Fruit fly (Drosophila melanogaster) whole organism, wandering third instar larva: Measurements from ENCODE around the gene CG2909.

Source experiments
- CG32264 ChIP-seq: fragments of 200-800 bp; sonication (Bioruptor generic); optimal IDR thresholded peaks from 2 replicates; lab custom pipeline; 2016; ENCODE audit warnings: missing biosample characterization, missing genetic modification characterization
- CrebA ChIP-seq: fragments of 200-800 bp; sonication (Bioruptor generic); optimal IDR thresholded peaks from 2 replicates; lab custom pipeline; 2016; ENCODE audit warnings: missing biosample characterization, mild to moderate bottlenecking, missing genetic modification characterization, borderline replicate concordance
- Dfd ChIP-seq: fragments of >200 bp; optimal IDR thresholded peaks from 2 replicates; lab custom pipeline; 2017; ENCODE audit warnings: missing biosample characterization, missing genetic modification characterization
- Dif ChIP-seq: fragments of 200-275, 200-300 bp; sonication (Bioruptor generic); optimal IDR thresholded peaks from 2 replicates; lab custom pipeline; 2018; ENCODE audit warnings: missing biosample characterization, missing genetic modification characterization; ENCODE audit not compliant: partially characterized antibody
- HLH106 ChIP-seq: fragments of 200-800 bp; optimal IDR thresholded peaks from 3 replicates; lab custom pipeline; 2019; ENCODE audit warnings: missing biosample characterization, mild to moderate bottlenecking, missing genetic modification characterization, moderate library complexity
- Hnf4 ChIP-seq: fragments of 200-800 bp; sonication (Bioruptor generic); optimal IDR thresholded peaks from 2 replicates; lab custom pipeline; 2016; ENCODE audit warnings: missing biosample characterization, mild to moderate bottlenecking, missing genetic modification characterization
- Hr78 ChIP-seq: fragments of >200 bp; optimal IDR thresholded peaks from 2 replicates; lab custom pipeline; 2017; ENCODE audit warnings: missing biosample characterization, missing genetic modification characterization
- Hr83 ChIP-seq: fragments of 200-300 bp; sonication (Bioruptor generic); optimal IDR thresholded peaks from 2 replicates; lab custom pipeline; 2016; ENCODE audit warnings: missing biosample characterization, mild to moderate bottlenecking, missing genetic modification characterization, moderate library complexity; ENCODE audit not compliant: poor library complexity, severe bottlenecking
- Jra ChIP-seq: sonication (Bioruptor generic); optimal IDR thresholded peaks from 2 replicates; lab custom pipeline; 2016; ENCODE audit warnings: missing biosample characterization, missing genetic modification characterization
- Mio ChIP-seq: sonication (Bioruptor generic); optimal IDR thresholded peaks from 2 replicates; lab custom pipeline; 2016; ENCODE audit warnings: missing biosample characterization, missing genetic modification characterization
- Myc ChIP-seq: fragments of >200 bp; optimal IDR thresholded peaks from 2 replicates; lab custom pipeline; 2017
- N ChIP-seq: fragments of >200 bp; optimal IDR thresholded peaks from 2 replicates; lab custom pipeline; 2018; ENCODE audit warnings: missing biosample characterization, missing external identifiers, missing genetic modification characterization
- OdsH ChIP-seq: fragments of 200-800 bp; sonication (Bioruptor generic); optimal IDR thresholded peaks from 2 replicates; lab custom pipeline; 2016; ENCODE audit warnings: missing biosample characterization, mild to moderate bottlenecking, missing genetic modification characterization
- Rel ChIP-seq, 2 experiments: fragments of 200-800 bp; sonication (Bioruptor generic) in 1 of 2; optimal IDR thresholded peaks; 2 replicates in 1 of 2; 3 replicates in 1 of 2; lab custom pipeline; 2016 to 2019; ENCODE audit warnings: mild to moderate bottlenecking in 2 of 2, missing biosample characterization in 2 of 2, missing genetic modification characterization in 2 of 2, moderate library complexity in 1 of 2
- Sp1 ChIP-seq: fragments of 200-800 bp; sonication (Bioruptor generic); optimal IDR thresholded peaks from 3 replicates; lab custom pipeline; 2019; ENCODE audit warnings: missing biosample characterization, mild to moderate bottlenecking, missing genetic modification characterization, moderate library complexity
- Vsx2 ChIP-seq: fragments of 200-300, 225-300 bp; sonication (Bioruptor generic); optimal IDR thresholded peaks from 2 replicates; lab custom pipeline; 2018; ENCODE audit warnings: missing biosample characterization, missing genetic modification characterization; ENCODE audit not compliant: partially characterized antibody
- br ChIP-seq: fragments of 200-800 bp; sonication (Bioruptor generic); optimal IDR thresholded peaks from 2 replicates; lab custom pipeline; 2016; ENCODE audit warnings: missing biosample characterization, missing genetic modification characterization
- brk ChIP-seq: fragments of 200-800 bp; sonication (Bioruptor generic); optimal IDR thresholded peaks from 2 replicates; lab custom pipeline; 2016; ENCODE audit warnings: missing biosample characterization, mild to moderate bottlenecking, missing genetic modification characterization
- dl ChIP-seq, 2 experiments: fragments of 175-275, 200-275 bp in 1 of 2; fragments of 200-275 bp in 1 of 2; sonication (Bioruptor generic); optimal IDR thresholded peaks; lab custom pipeline; 2018; ENCODE audit warnings: mild to moderate bottlenecking in 2 of 2, missing biosample characterization in 2 of 2, missing genetic modification characterization in 2 of 2, moderate library complexity in 2 of 2; ENCODE audit not compliant: partially characterized antibody in 2 of 2, insufficient read depth in 1 of 2
- dmrt93B ChIP-seq: fragments of 200-800 bp; sonication (Bioruptor generic); optimal IDR thresholded peaks from 2 replicates; lab custom pipeline; 2018; ENCODE audit warnings: missing biosample characterization, mild to moderate bottlenecking, missing genetic modification characterization
- dsf ChIP-seq: sonication (Bioruptor generic); optimal IDR thresholded peaks from 2 replicates; lab custom pipeline; 2016; ENCODE audit warnings: missing biosample characterization, missing genetic modification characterization, borderline replicate concordance
- ey ChIP-seq: fragments of 200-800 bp; sonication (Bioruptor generic); optimal IDR thresholded peaks from 2 replicates; lab custom pipeline; 2016; ENCODE audit warnings: missing biosample characterization, missing genetic modification characterization
- foxo ChIP-seq, 2 experiments: fragments of 200-800 bp; sonication (Bioruptor generic); optimal IDR thresholded peaks; 2 replicates in 1 of 2; 3 replicates in 1 of 2; lab custom pipeline; 2016 to 2017; ENCODE audit warnings: missing biosample characterization in 2 of 2, missing genetic modification characterization in 2 of 2
- fru ChIP-seq: fragments of 200-800 bp; sonication (Bioruptor generic); optimal IDR thresholded peaks from 3 replicates; lab custom pipeline; 2016; ENCODE audit warnings: missing biosample characterization, mild to moderate bottlenecking, missing genetic modification characterization
- h ChIP-seq: fragments of 200-800 bp; sonication (Bioruptor generic); optimal IDR thresholded peaks from 3 replicates; lab custom pipeline; 2016; ENCODE audit warnings: missing biosample characterization, mild to moderate bottlenecking, missing genetic modification characterization
- jim ChIP-seq: fragments of 175-275, 200-325 bp; sonication (Bioruptor generic); optimal IDR thresholded peaks from 2 replicates; lab custom pipeline; 2016; ENCODE audit warnings: missing biosample characterization, mild to moderate bottlenecking, missing genetic modification characterization
- lola ChIP-seq: fragments of >200 bp; optimal IDR thresholded peaks from 2 replicates; lab custom pipeline; 2017; ENCODE audit warnings: missing biosample characterization, missing genetic modification characterization
- pan ChIP-seq: fragments of >200 bp; optimal IDR thresholded peaks from 2 replicates; lab custom pipeline; 2017
- rgr ChIP-seq: fragments of 200-800 bp; sonication (Bioruptor generic); optimal IDR thresholded peaks from 3 replicates; lab custom pipeline; 2016; ENCODE audit warnings: missing biosample characterization, mild to moderate bottlenecking, missing genetic modification characterization
- sage ChIP-seq: fragments of 200-800 bp; sonication (Bioruptor generic); optimal IDR thresholded peaks from 2 replicates; lab custom pipeline; 2016; ENCODE audit warnings: missing biosample characterization, mild to moderate bottlenecking, missing genetic modification characterization
- sv ChIP-seq: fragments of 200-800 bp; sonication (Bioruptor generic); optimal IDR thresholded peaks from 3 replicates; lab custom pipeline; 2016; ENCODE audit warnings: missing biosample characterization, missing genetic modification characterization
- tai ChIP-seq: sonication (Bioruptor generic); optimal IDR thresholded peaks from 2 replicates; lab custom pipeline; 2016; ENCODE audit warnings: missing biosample characterization, missing genetic modification characterization
- usp ChIP-seq: fragments of >200 bp; optimal IDR thresholded peaks from 2 replicates; lab custom pipeline; 2017; ENCODE audit warnings: missing biosample characterization, missing genetic modification characterization
- woc ChIP-seq: sonication (Bioruptor generic); optimal IDR thresholded peaks from 2 replicates; lab custom pipeline; 2016; ENCODE audit warnings: missing biosample characterization, mild to moderate bottlenecking, missing genetic modification characterization

Gene CG2909

DNA sequence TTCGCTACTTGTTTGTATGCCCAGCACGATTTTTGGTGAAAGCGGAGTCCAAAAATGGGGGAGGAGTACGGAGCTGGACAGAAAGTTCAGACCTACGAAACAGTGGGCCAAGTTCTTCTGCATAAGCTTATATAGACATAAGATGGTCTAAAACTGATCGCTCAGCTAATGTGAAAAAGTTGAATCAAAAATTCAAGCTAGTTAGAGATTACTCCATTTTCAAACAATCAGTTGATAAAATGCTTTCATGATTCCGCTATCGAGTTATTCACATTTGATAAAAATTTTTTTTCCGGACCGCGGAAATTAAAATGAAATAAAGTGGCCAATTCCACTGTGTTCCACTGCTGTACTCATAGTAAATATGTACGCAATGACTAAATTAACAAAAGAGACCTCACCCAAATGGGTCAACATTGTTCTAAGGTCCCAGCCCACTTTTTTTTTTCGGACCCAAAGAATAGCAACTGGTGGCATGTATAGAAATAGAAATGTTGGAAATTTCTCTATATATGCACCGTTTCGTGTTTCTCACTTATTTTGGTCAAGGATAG is 5.8 kb upstream of the CG2909 start:
- TF ChIP-seq sv (GFP tag; lab: Kevin White, UChicago) (no peak), foxo (GFP tag; optimal IDR thresholded peaks at IDR 0.05; lab: Kevin White, UChicago) (no peak), br (GFP tag; lab: Kevin White, UChicago) (no peak), ey (GFP tag; lab: Kevin White, UChicago) (no peak), Jra (GFP tag; lab: Kevin White, UChicago) (no peak), CrebA (no peak), lola (no peak)

DNA sequence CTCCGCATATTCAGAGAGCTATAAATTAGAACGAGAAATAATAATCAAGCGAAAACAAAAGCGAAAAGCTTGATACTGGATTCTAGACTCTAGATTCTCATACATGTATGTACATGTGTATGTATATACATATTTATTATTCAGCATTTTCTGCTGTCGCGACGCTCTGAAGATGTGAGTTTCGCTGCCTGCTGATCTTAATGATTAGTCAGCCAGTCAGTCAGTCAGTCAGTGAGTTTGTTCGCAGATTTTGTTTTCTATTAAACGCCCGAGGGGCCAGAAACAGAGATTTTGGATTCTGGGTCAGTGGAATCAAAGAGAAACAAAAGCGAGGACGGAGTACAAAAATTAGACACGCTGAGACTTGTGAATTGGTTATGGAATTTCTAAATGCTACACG is 4.0 kb upstream of the CG2909 start:
- TF ChIP-seq N (GFP tag; lab: Kevin White, UChicago): no peak
- TF ChIP-seq tai: no peak
- TF ChIP-seq, all 38 proteins: peak for 0

DNA sequence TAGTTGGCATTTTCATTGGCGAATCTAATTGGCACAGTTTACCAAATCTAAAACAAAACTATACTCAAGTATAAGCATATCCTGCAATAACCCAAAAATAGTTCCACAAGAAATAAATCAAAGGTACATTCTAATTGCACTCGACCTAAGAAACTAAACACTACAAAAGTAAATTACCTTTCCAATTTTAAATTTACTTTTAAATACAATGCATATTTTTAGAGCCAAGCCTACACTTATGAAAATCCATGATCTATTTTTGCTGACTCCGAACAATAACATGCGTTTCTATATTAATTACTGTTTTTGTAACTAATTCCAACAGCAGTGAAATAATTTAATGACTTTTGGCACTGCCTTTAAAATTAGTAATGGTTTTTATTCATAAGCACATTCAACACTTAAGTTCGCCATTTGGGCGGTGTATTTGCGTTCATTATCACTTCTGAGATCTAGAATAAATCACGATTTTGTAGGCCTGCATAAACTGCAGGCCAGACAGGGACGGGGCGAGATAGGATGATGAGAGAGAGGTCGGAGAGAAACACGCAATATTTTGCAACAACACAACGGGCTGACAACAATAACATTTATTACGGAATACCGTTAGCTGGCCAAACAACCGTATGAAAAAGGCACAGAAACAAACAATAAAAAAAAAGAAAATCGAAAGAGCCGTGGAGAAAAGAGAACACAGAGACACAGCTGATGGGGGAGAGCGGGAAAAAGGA is 1.3 kb upstream of the CG2909 start:
- TF ChIP-seq Hr78 (no peak), HLH106 (tag; lab: Kevin White, UChicago) (peak; percentile 41), N (GFP tag; lab: Kevin White, UChicago) (no peak), Hr83 (GFP tag; lab: Kevin White, UChicago) (no peak), Dfd (no peak), Hnf4 (GFP tag; lab: Kevin White, UChicago) (no peak), dl (GFP tag; optimal IDR thresholded peaks at IDR 0.05; lab: Kevin White, UChicago; ENCODE audit: insufficient read depth in 1 of 2, partially characterized antibody in 2 of 2) (no peak), tai (peak; percentile 35), ey (GFP tag; lab: Kevin White, UChicago) (peak; percentile 44), jim (GFP tag; lab: Kevin White, UChicago) (no peak), Vsx2 (GFP tag; lab: Kevin White, UChicago) (no peak), rgr (GFP tag; lab: Kevin White, UChicago) (peak; percentile 24), OdsH (GFP tag; lab: Kevin White, UChicago) (peak; percentile 9), sv (GFP tag; lab: Kevin White, UChicago) (no peak), dsf (GFP tag; lab: Kevin White, UChicago) (no peak), usp (GFP tag; lab: Kevin White, UChicago) (no peak), Myc (no peak), pan (lab: Kevin White, UChicago) (no peak), sage (no peak), Jra (GFP tag; lab: Kevin White, UChicago) (peak; percentile 17), woc (GFP tag; lab: Kevin White, UChicago) (peak; percentile 13), CG32264 (no peak), brk (GFP tag; lab: Kevin White, UChicago) (no peak), br (GFP tag; lab: Kevin White, UChicago) (peak; percentile 41), h (peak; percentile 10), Rel (GFP tag; optimal IDR thresholded peaks at IDR 0.05; lab: Kevin White, UChicago) (no peak), Rel (tag; optimal IDR thresholded peaks at IDR 0.05; lab: Kevin White, UChicago) (no peak), foxo (GFP tag; optimal IDR thresholded peaks at IDR 0.05; lab: Kevin White, UChicago) (peak in 1 of 2 experiments; percentile 57), fru (GFP tag; lab: Kevin White, UChicago) (peak; percentile 54), dmrt93B (GFP tag; lab: Kevin White, UChicago) (peak; percentile 31), Dif (no peak), Sp1 (GFP tag; lab: Kevin White, UChicago) (no peak), Mio (GFP tag; lab: Kevin White, UChicago) (no peak)
- TF ChIP-seq, all 38 proteins: peak for 12
